Worm (Caenorhabditis elegans): ENCODE data around the gene F59A7.12.

The F59A7.12 gene

ce11 chrV:2021283-2021682 lies 8.7 kb upstream of the F59A7.12 start (continued):
- TF ChIP-seq nhr-102 (tag; optimal IDR thresholded peaks at IDR 0.05), result no peak
- no peak for TF ChIP-seq ama-1 (optimal IDR thresholded peaks at IDR 0.05)

- TF ChIP-seq zfp-2 (tag; optimal IDR thresholded peaks at IDR 0.05), result no peak
- no peak for TF ChIP-seq ztf-11 (tag; optimal IDR thresholded peaks at IDR 0.05)
- no peak for TF ChIP-seq daf-8 (GFP tag; IDR thresholded peaks at IDR 0.05)
- no peak for TF ChIP-seq vab-7 (GFP tag; IDR thresholded peaks at IDR 0.05)
- TF ChIP-seq unc-62 (GFP tag; optimal IDR thresholded peaks at IDR 0.05 in 1 of 2), result peak in 1 of 2 experiments; percentile 13
- no peak for TF ChIP-seq unc-62 (tag; optimal IDR thresholded peaks at IDR 0.05)
- no peak for TF ChIP-seq F44E2.7 (GFP tag; IDR thresholded peaks at IDR 0.05)
Measured at ce11 chrV:2022374-2022773, 7.6 kb upstream of the F59A7.12 start, which contains the start of gene F59A7.5. Gene F59A7.5, plus strand, starts transcription at chrV:2022674.

- TF ChIP-seq F37D6.2 (tag; optimal IDR thresholded peaks at IDR 0.05), result no peak
- TF ChIP-seq F10B5.3 (tag; optimal IDR thresholded peaks at IDR 0.05), result no peak
- TF ChIP-seq sdz-12 (GFP tag; optimal IDR thresholded peaks at IDR 0.05), result no peak
- no peak for TF ChIP-seq ces-1 (GFP tag; optimal IDR thresholded peaks at IDR 0.05)
- no peak for TF ChIP-seq lin-13 (GFP tag; optimal IDR thresholded peaks at IDR 0.05)
- TF ChIP-seq lir-3 (tag; optimal IDR thresholded peaks at IDR 0.05), result no peak
- no peak for TF ChIP-seq zag-1 (tag; optimal IDR thresholded peaks at IDR 0.05)
- no peak for TF ChIP-seq ctbp-1 (GFP tag; IDR thresholded peaks at IDR 0.05)
- no peak for TF ChIP-seq snpc-1.2 (GFP tag; IDR thresholded peaks at IDR 0.05)
- TF ChIP-seq mes-2 (tag; optimal IDR thresholded peaks at IDR 0.05; ENCODE audit: poor library complexity, severe bottlenecking), result no peak
- no peak for TF ChIP-seq hmg-1.1 (GFP tag; IDR thresholded peaks at IDR 0.05)
- TF ChIP-seq madf-5 (GFP tag; IDR thresholded peaks at IDR 0.05), result no peak
- no peak for TF ChIP-seq daf-16 (GFP tag; optimal IDR thresholded peaks at IDR 0.05)
- TF ChIP-seq daf-16 (tag; optimal IDR thresholded peaks at IDR 0.05), result no peak
- no peak for TF ChIP-seq nhr-77 (tag; optimal IDR thresholded peaks at IDR 0.05)
- TF ChIP-seq nhr-111 (GFP tag; optimal IDR thresholded peaks at IDR 0.05), result no peak
- no peak for TF ChIP-seq zfp-3 (GFP tag; conservative IDR thresholded peaks at IDR 0.05)
- TF ChIP-seq F49E8.2 (tag; optimal IDR thresholded peaks at IDR 0.05; ENCODE audit: borderline replicate concordance), result no peak
- no peak for TF ChIP-seq zip-11 (GFP tag; IDR thresholded peaks at IDR 0.05)
Measured at ce11 chrV:2027787-2028186, 2.2 kb upstream of the F59A7.12 start, which contains the start of gene srab-13. Gene srab-13, minus strand, starts transcription at chrV:2027887.

ce11 chrV:2030661-2031060 lies 684 bp downstream of the F59A7.12 start:
- TF ChIP-seq unc-62 (GFP tag; optimal IDR thresholded peaks at IDR 0.05 in 1 of 2) (peak in 1 of 2 experiments; percentile 43), unc-62 (tag; optimal IDR thresholded peaks at IDR 0.05) (no peak), egl-43 (GFP tag; IDR thresholded peaks at IDR 0.05) (no peak), set-16 (GFP tag; IDR thresholded peaks at IDR 0.05) (peak; percentile 75), lir-3 (tag; optimal IDR thresholded peaks at IDR 0.05) (no peak)

ce11 chrV:2031454-2031853 lies 1.5 kb downstream of the F59A7.12 start, which contains the start of gene hil-6:
Gene hil-6, minus strand, starts transcription at chrV:2031554.
- TF ChIP-seq hlh-30 (tag; optimal IDR thresholded peaks at IDR 0.05; ENCODE audit: insufficient read depth) (no peak), unc-62 (GFP tag; optimal IDR thresholded peaks at IDR 0.05 in 1 of 2) (peak in 1 of 2 experiments; percentile 33), unc-62 (tag; optimal IDR thresholded peaks at IDR 0.05) (no peak)

DNA sequence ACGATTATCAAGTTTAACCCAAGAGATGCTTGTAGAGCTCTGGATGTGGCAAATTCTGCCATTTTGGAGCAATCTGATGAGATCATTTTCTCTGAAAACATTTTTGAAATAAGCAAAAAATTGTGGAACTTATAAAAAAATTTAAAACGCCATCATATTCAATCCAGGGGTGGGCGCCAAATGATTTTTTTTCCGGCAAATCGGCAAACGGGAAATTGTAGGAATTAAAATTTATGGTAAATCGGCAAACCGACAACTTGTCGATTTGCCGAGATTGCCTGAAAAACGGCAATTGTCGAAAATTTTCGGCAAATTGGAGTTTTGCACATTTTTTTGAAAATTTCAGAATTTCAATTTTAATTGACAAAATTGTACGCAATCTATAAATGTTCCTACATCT lies 5.6 kb downstream of the F59A7.12 start, which contains the start of gene srab-23:
Gene srab-23, minus strand, starts transcription at position 101 of the 400 bp plus-strand sequence.
- TF ChIP-seq nhr-77 (tag; optimal IDR thresholded peaks at IDR 0.05) (no peak), ZK546.5 (tag; optimal IDR thresholded peaks at IDR 0.05) (no peak), php-3 (GFP tag; IDR thresholded peaks at IDR 0.05) (no peak), arid-1 (GFP tag; conservative IDR thresholded peaks at IDR 0.05) (no peak), lim-7 (GFP tag; IDR thresholded peaks at IDR 0.05) (no peak), snpc-4 (tag; optimal IDR thresholded peaks at IDR 0.05) (no peak), mxl-2 (GFP tag; conservative IDR thresholded peaks at IDR 0.05) (no peak), ceh-44 (GFP tag; IDR thresholded peaks at IDR 0.05) (no peak), sdz-12 (GFP tag; optimal IDR thresholded peaks at IDR 0.05) (no peak), unc-130 (GFP tag; optimal IDR thresholded peaks at IDR 0.05) (no peak)

Measured in whole organism, L4 larva.